Worm (Caenorhabditis elegans) whole organism, early embryonic: Measurements from ENCODE around the gene srh-264.

Experiments used
- B0310.2 ChIP-seq: sonication (generic microtip); optimal IDR thresholded peaks from 2 replicates; lab custom pipeline; 2016; ENCODE audit warnings: mild to moderate bottlenecking, missing genetic modification characterization, missing compliant biosample characterization
- F13C5.2 ChIP-seq: sonication (generic microtip); optimal IDR thresholded peaks from 2 replicates; lab custom pipeline; 2017; ENCODE audit warnings: mild to moderate bottlenecking, missing genetic modification characterization, inconsistent platforms, missing compliant biosample characterization
- aly-1 ChIP-seq: sonication (generic microtip); optimal IDR thresholded peaks from 2 replicates; lab custom pipeline; 2016; ENCODE audit warnings: missing genetic modification characterization, missing compliant biosample characterization
- ama-1 ChIP-seq: fragments of 150-350 bp; optimal IDR thresholded peaks from 2 replicates; lab custom pipeline; 2014
- ceh-13 ChIP-seq: fragments of 200-800 bp; sonication (Bioruptor generic); optimal IDR thresholded peaks from 2 replicates; lab custom pipeline; 2018; ENCODE audit warnings: mild to moderate bottlenecking, missing genetic modification characterization, missing compliant biosample characterization
- ceh-36 ChIP-seq: sonication (generic microtip); optimal IDR thresholded peaks from 2 replicates; lab custom pipeline; 2016; ENCODE audit warnings: missing genetic modification characterization, inconsistent platforms, missing compliant biosample characterization
- ets-7 ChIP-seq: sonication (generic microtip); optimal IDR thresholded peaks from 2 replicates; lab custom pipeline; 2016; ENCODE audit warnings: missing genotype, missing genetic modification characterization, missing compliant biosample characterization
- flt-1 ChIP-seq: fragments of 200-800 bp; sonication (Bioruptor generic); IDR thresholded peaks from 2 replicates; pipeline ENCODE4 v1.3.6; 2022; ENCODE audit warnings: missing genetic modification characterization, missing compliant biosample characterization
- hmbx-1 ChIP-seq: sonication (generic microtip); optimal IDR thresholded peaks from 2 replicates; lab custom pipeline; 2016; ENCODE audit warnings: mild to moderate bottlenecking, missing genetic modification characterization, missing compliant biosample characterization
- hmg-4 ChIP-seq: fragments of 200-800 bp; sonication (Bioruptor generic); optimal IDR thresholded peaks from 2 replicates; lab custom pipeline; 2018; ENCODE audit warnings: mild to moderate bottlenecking, missing genetic modification characterization, missing compliant biosample characterization
- hnd-1 ChIP-seq: sonication (generic microtip); optimal IDR thresholded peaks from 2 replicates; lab custom pipeline; 2016; ENCODE audit warnings: missing genetic modification characterization, missing compliant biosample characterization
- pes-1 ChIP-seq: fragments of 200-800 bp; sonication (Bioruptor generic); IDR thresholded peaks from 2 replicates; pipeline ENCODE4 v1.3.6; 2022; ENCODE audit warnings: missing genetic modification reagents, missing genetic modification characterization, missing compliant biosample characterization
- scrt-1 ChIP-seq: fragments of 200-800 bp; sonication (Bioruptor generic); IDR thresholded peaks from 2 replicates; pipeline ENCODE4 v1.3.6; 2022; ENCODE audit warnings: missing genetic modification characterization, missing compliant biosample characterization
- sea-1 ChIP-seq: fragments of 200-800 bp; sonication (Bioruptor generic); conservative IDR thresholded peaks from 2 replicates; pipeline ENCODE4 v1.3.6; 2022; ENCODE audit warnings: missing genetic modification characterization, missing compliant biosample characterization
- tbx-11 ChIP-seq: fragments of 200-800 bp; sonication (Bioruptor generic); IDR thresholded peaks from 2 replicates; pipeline ENCODE4 v1.3.6; 2022; ENCODE audit warnings: missing genetic modification characterization, missing compliant biosample characterization
- tbx-37 ChIP-seq: fragments of 200-800 bp; sonication (Bioruptor generic); conservative IDR thresholded peaks from 2 replicates; pipeline ENCODE4 v1.3.6; 2022; ENCODE audit warnings: missing genetic modification reagents, missing genetic modification characterization, missing compliant biosample characterization
- tra-4 ChIP-seq: sonication (generic microtip); optimal IDR thresholded peaks from 2 replicates; lab custom pipeline; 2017; ENCODE audit warnings: missing genetic modification characterization, missing compliant biosample characterization

srh-264 gene

ce11 chrV:15413847-15414246 is at the start of gene srh-264:
TSS of gene srh-264 (plus strand) at chrV:15414147.
- TF ChIP-seq F13C5.2 (tag; lab: Kevin White, UChicago) (no peak), pes-1 (GFP tag; lab: Robert Waterston, UW) (no peak), ama-1 (no peak), scrt-1 (GFP tag; lab: Robert Waterston, UW) (no peak), ceh-13 (GFP tag; lab: Kevin White, UChicago) (no peak), hmg-4 (no peak), ets-7 (tag; lab: Kevin White, UChicago) (no peak), tbx-11 (GFP tag; lab: Robert Waterston, UW) (no peak), flt-1 (GFP tag; lab: Robert Waterston, UW) (no peak), aly-1 (no peak)

- no peak for TF ChIP-seq sea-1 (GFP tag; lab: Robert Waterston, UW)
- no peak for TF ChIP-seq F13C5.2 (tag; lab: Kevin White, UChicago)
- TF ChIP-seq scrt-1 (GFP tag; lab: Robert Waterston, UW): no peak
These were observed 46.2 kb upstream of the srh-264 start for ce11 chrV:15367770-15368169.

- TF ChIP-seq tra-4 (tag; lab: Kevin White, UChicago) (no peak), hmbx-1 (tag; lab: Kevin White, UChicago) (no peak), ama-1 (no peak), scrt-1 (GFP tag; lab: Robert Waterston, UW) (no peak), aly-1 (no peak), ets-7 (tag; lab: Kevin White, UChicago) (no peak), ceh-36 (tag; lab: Kevin White, UChicago) (no peak), pes-1 (GFP tag; lab: Robert Waterston, UW) (no peak), hmg-4 (no peak), flt-1 (GFP tag; lab: Robert Waterston, UW) (no peak), F13C5.2 (tag; lab: Kevin White, UChicago) (no peak), hnd-1 (no peak), tbx-11 (GFP tag; lab: Robert Waterston, UW) (no peak), sea-1 (GFP tag; lab: Robert Waterston, UW) (no peak), B0310.2 (tag; lab: Kevin White, UChicago) (no peak), tbx-37 (GFP tag; lab: Robert Waterston, UW) (no peak), ceh-13 (GFP tag; lab: Kevin White, UChicago) (no peak)
These were observed 44.2 kb upstream of the srh-264 start, which contains the start of gene nhr-269 for ce11 chrV:15369707-15370106. TSS of gene nhr-269 (minus strand) at chrV:15369807.

- TF ChIP-seq aly-1 (no peak), scrt-1 (GFP tag; lab: Robert Waterston, UW) (no peak)
These were observed 37.7 kb upstream of the srh-264 start, which contains the start of gene srh-52 for ce11 chrV:15376223-15376622. TSS of gene srh-52 (minus strand) at chrV:15376323.

ce11 chrV:15377903-15378302 is 36.0 kb upstream of the srh-264 start, which contains the start of gene srh-122:
TSS of gene srh-122 (minus strand) at chrV:15378003.
- no peak for TF ChIP-seq sea-1 (GFP tag; lab: Robert Waterston, UW)
- TF ChIP-seq hmbx-1 (tag; lab: Kevin White, UChicago): no peak
- no peak for TF ChIP-seq aly-1
- TF ChIP-seq ceh-13 (GFP tag; lab: Kevin White, UChicago): no peak
- TF ChIP-seq flt-1 (GFP tag; lab: Robert Waterston, UW): no peak
- TF ChIP-seq pes-1 (GFP tag; lab: Robert Waterston, UW): no peak
- TF ChIP-seq tbx-11 (GFP tag; lab: Robert Waterston, UW): no peak
- no peak for TF ChIP-seq F13C5.2 (tag; lab: Kevin White, UChicago)
- no peak for TF ChIP-seq scrt-1 (GFP tag; lab: Robert Waterston, UW)
- no peak for TF ChIP-seq ets-7 (tag; lab: Kevin White, UChicago)
- no peak for TF ChIP-seq ama-1
- TF ChIP-seq hnd-1: no peak
- no peak for TF ChIP-seq tra-4 (tag; lab: Kevin White, UChicago)
- TF ChIP-seq B0310.2 (tag; lab: Kevin White, UChicago): no peak
- no peak for TF ChIP-seq ceh-36 (tag; lab: Kevin White, UChicago)
- no peak for TF ChIP-seq tbx-37 (GFP tag; lab: Robert Waterston, UW)
- TF ChIP-seq hmg-4: no peak

- TF ChIP-seq tbx-37 (GFP tag; lab: Robert Waterston, UW) (no peak), hmg-4 (no peak), tra-4 (tag; lab: Kevin White, UChicago) (no peak), F13C5.2 (tag; lab: Kevin White, UChicago) (no peak), ets-7 (tag; lab: Kevin White, UChicago) (no peak), ama-1 (no peak), ceh-13 (GFP tag; lab: Kevin White, UChicago) (no peak), hnd-1 (no peak), tbx-11 (GFP tag; lab: Robert Waterston, UW) (no peak), hmbx-1 (tag; lab: Kevin White, UChicago) (no peak), aly-1 (no peak)
These were observed 34.1 kb upstream of the srh-264 start, which contains the start of gene srh-251 for ce11 chrV:15379817-15380216. TSS of gene srh-251 (minus strand) at chrV:15379917.

ce11 chrV:15380857-15381256 is 33.1 kb upstream of the srh-264 start, which contains the start of gene dhs-23:
TSS of gene dhs-23 (plus strand) at chrV:15381219.
- TF ChIP-seq pes-1 (GFP tag; lab: Robert Waterston, UW) (no peak), scrt-1 (GFP tag; lab: Robert Waterston, UW) (no peak), B0310.2 (tag; lab: Kevin White, UChicago) (no peak), aly-1 (no peak), F13C5.2 (tag; lab: Kevin White, UChicago) (no peak), hmbx-1 (tag; lab: Kevin White, UChicago) (no peak), hmg-4 (no peak), ama-1 (no peak), tbx-11 (GFP tag; lab: Robert Waterston, UW) (no peak), tra-4 (tag; lab: Kevin White, UChicago) (no peak), sea-1 (GFP tag; lab: Robert Waterston, UW) (no peak), ets-7 (tag; lab: Kevin White, UChicago) (no peak)
